Worm (Caenorhabditis elegans) whole organism, late embryonic: ENCODE data around the gene ZK54.3.
A peak's percentile ranks its signal among the peaks of the same experiment; 100 is the strongest.

ENCODE experiments used
- F13H6.1 ChIP-seq: sonication (generic microtip); optimal IDR thresholded peaks from 2 replicates; lab custom pipeline; 2016; ENCODE audit warnings: missing genetic modification characterization, missing compliant biosample characterization
- K02D7.2 ChIP-seq: sonication (generic microtip); optimal IDR thresholded peaks from 2 replicates; lab custom pipeline; 2017; ENCODE audit warnings: mild to moderate bottlenecking, missing genetic modification characterization, missing compliant biosample characterization
- T23F11.4 ChIP-seq: fragments of 200-800 bp; sonication (Bioruptor generic); optimal IDR thresholded peaks from 2 replicates; lab custom pipeline; 2018; ENCODE audit warnings: mild to moderate bottlenecking, missing genetic modification characterization, missing compliant biosample characterization
- Y22D7AL.16 ChIP-seq: sonication (generic microtip); optimal IDR thresholded peaks from 2 replicates; lab custom pipeline; 2016; ENCODE audit warnings: missing genetic modification characterization, missing compliant biosample characterization
- ahr-1 ChIP-seq: sonication (generic microtip); optimal IDR thresholded peaks from 2 replicates; lab custom pipeline; 2016; ENCODE audit warnings: missing genetic modification characterization, missing compliant biosample characterization
- ceh-14 ChIP-seq: sonication (generic microtip); optimal IDR thresholded peaks from 2 replicates; lab custom pipeline; 2016; ENCODE audit warnings: missing genotype, missing genetic modification characterization, missing compliant biosample characterization
- ceh-2 ChIP-seq: sonication (generic microtip); optimal IDR thresholded peaks from 2 replicates; lab custom pipeline; 2016; ENCODE audit warnings: missing genotype, missing genetic modification characterization, missing compliant biosample characterization
- ceh-22 ChIP-seq: sonication (generic microtip); optimal IDR thresholded peaks from 2 replicates; lab custom pipeline; 2017; ENCODE audit warnings: missing biosample characterization, missing genetic modification characterization
- ceh-24 ChIP-seq: sonication (generic microtip); optimal IDR thresholded peaks from 2 replicates; lab custom pipeline; 2016; ENCODE audit warnings: mild to moderate bottlenecking, missing genetic modification characterization, missing compliant biosample characterization
- ceh-30 ChIP-seq: fragments of 150-350 bp; optimal IDR thresholded peaks from 2 replicates; lab custom pipeline; 2014; ENCODE audit warnings: missing biosample characterization, missing genetic modification characterization
- ceh-31 ChIP-seq: sonication (generic microtip); optimal IDR thresholded peaks from 2 replicates; lab custom pipeline; 2016; ENCODE audit warnings: missing genetic modification characterization, missing compliant biosample characterization
- ceh-34 ChIP-seq: sonication (generic microtip); optimal IDR thresholded peaks from 2 replicates; lab custom pipeline; 2016; ENCODE audit warnings: mild to moderate bottlenecking, missing genetic modification characterization, missing compliant biosample characterization
- ceh-6 ChIP-seq: fragments of 200-800 bp; sonication (Bioruptor generic); optimal IDR thresholded peaks from 2 replicates; lab custom pipeline; 2018; ENCODE audit warnings: mild to moderate bottlenecking, missing genetic modification characterization, missing compliant biosample characterization
- elt-2 ChIP-seq: sonication (generic microtip); optimal IDR thresholded peaks from 2 replicates; lab custom pipeline; 2016; ENCODE audit warnings: missing genetic modification reagents, missing genetic modification characterization, missing compliant biosample characterization
- ets-4 ChIP-seq: sonication (generic microtip); optimal IDR thresholded peaks from 2 replicates; lab custom pipeline; 2016; ENCODE audit warnings: missing genetic modification characterization, missing compliant biosample characterization
- eyg-1 ChIP-seq: sonication (generic microtip); optimal IDR thresholded peaks from 2 replicates; lab custom pipeline; 2016; ENCODE audit warnings: missing genotype, missing genetic modification characterization, missing compliant biosample characterization
- fax-1 ChIP-seq: sonication (generic microtip); optimal IDR thresholded peaks from 2 replicates; lab custom pipeline; 2016; ENCODE audit warnings: missing genotype, missing genetic modification characterization, missing compliant biosample characterization
- fkh-10 ChIP-seq: fragments of 150-350 bp; optimal IDR thresholded peaks from 2 replicates; lab custom pipeline; 2014; ENCODE audit warnings: missing biosample characterization, missing genetic modification reagents, missing genetic modification characterization
- fkh-6 ChIP-seq: sonication (generic microtip); optimal IDR thresholded peaks from 2 replicates; lab custom pipeline; 2016; ENCODE audit warnings: missing genetic modification characterization, missing compliant biosample characterization
- gmeb-2 ChIP-seq: sonication (generic microtip); optimal IDR thresholded peaks from 2 replicates; lab custom pipeline; 2016; ENCODE audit warnings: missing genetic modification characterization, inconsistent platforms, missing compliant biosample characterization
- hlh-15 ChIP-seq: sonication (generic microtip); optimal IDR thresholded peaks from 2 replicates; lab custom pipeline; 2016; ENCODE audit warnings: missing genetic modification characterization, missing compliant biosample characterization
- hlh-30 ChIP-seq: sonication (generic microtip); optimal IDR thresholded peaks from 2 replicates; lab custom pipeline; 2017; ENCODE audit warnings: antibody characterized with exemption, missing genetic modification characterization, missing compliant biosample characterization; ENCODE audit not compliant: insufficient read depth
- lin-11 ChIP-seq: fragments of 200-800 bp; sonication (Bioruptor generic); optimal IDR thresholded peaks from 2 replicates; lab custom pipeline; 2018; ENCODE audit warnings: mild to moderate bottlenecking, missing genetic modification characterization, missing compliant biosample characterization
- madf-2 ChIP-seq: sonication (generic microtip); optimal IDR thresholded peaks from 2 replicates; lab custom pipeline; 2017; ENCODE audit warnings: missing genetic modification characterization, missing compliant biosample characterization
- mec-3 ChIP-seq: sonication (generic microtip); optimal IDR thresholded peaks from 2 replicates; lab custom pipeline; 2016; ENCODE audit warnings: borderline replicate concordance, missing genetic modification characterization, missing compliant biosample characterization
- nhr-11 ChIP-seq: fragments of 150-350 bp; optimal IDR thresholded peaks from 2 replicates; lab custom pipeline; 2014; ENCODE audit warnings: missing biosample characterization, missing genetic modification characterization
- nhr-232 ChIP-seq: sonication (generic microtip); optimal IDR thresholded peaks from 2 replicates; lab custom pipeline; 2016; ENCODE audit warnings: missing genetic modification characterization, missing compliant biosample characterization
- npax-4 ChIP-seq: sonication (generic microtip); optimal IDR thresholded peaks from 2 replicates; lab custom pipeline; 2016; ENCODE audit warnings: missing genetic modification characterization, missing compliant biosample characterization
- pat-9 ChIP-seq: fragments of 200-800 bp; sonication (Bioruptor generic); optimal IDR thresholded peaks from 2 replicates; lab custom pipeline; 2018; ENCODE audit warnings: mild to moderate bottlenecking, missing genetic modification characterization, moderate library complexity, missing compliant biosample characterization
- pax-1 ChIP-seq: fragments of 150-350 bp; optimal IDR thresholded peaks from 2 replicates; lab custom pipeline; 2014; ENCODE audit warnings: missing biosample characterization, missing genetic modification characterization
- pha-2 ChIP-seq: sonication (generic microtip); optimal IDR thresholded peaks from 2 replicates; lab custom pipeline; 2017; ENCODE audit warnings: mild to moderate bottlenecking, missing genetic modification characterization, missing compliant biosample characterization
- pha-4 ChIP-seq: fragments of 150-350 bp; optimal IDR thresholded peaks from 2 replicates; lab custom pipeline; 2018; ENCODE audit warnings: missing biosample characterization, missing genetic modification reagents, missing genetic modification characterization
- pqm-1 ChIP-seq: sonication (generic microtip); optimal IDR thresholded peaks from 2 replicates; lab custom pipeline; 2016; ENCODE audit warnings: missing genetic modification characterization, missing compliant biosample characterization
- pros-1 ChIP-seq: fragments of 150-350 bp; optimal IDR thresholded peaks from 2 replicates; lab custom pipeline; 2014; ENCODE audit warnings: missing biosample characterization, missing genetic modification reagents, missing genetic modification characterization
- rnt-1 ChIP-seq: sonication (generic microtip); optimal IDR thresholded peaks from 2 replicates; lab custom pipeline; 2016; ENCODE audit warnings: missing genetic modification characterization, missing compliant biosample characterization
- sdc-2 ChIP-seq: sonication (generic microtip); optimal IDR thresholded peaks from 2 replicates; lab custom pipeline; 2016; ENCODE audit warnings: missing genotype, missing genetic modification characterization, missing compliant biosample characterization
- sox-2 ChIP-seq: fragments of 200-800 bp; sonication (Bioruptor generic); IDR thresholded peaks from 2 replicates; pipeline ENCODE4 v1.3.6; 2022; ENCODE audit warnings: missing genetic modification reagents, missing genetic modification characterization, missing compliant biosample characterization
- syd-9 ChIP-seq: sonication (generic microtip); optimal IDR thresholded peaks from 2 replicates; lab custom pipeline; 2016; ENCODE audit warnings: mild to moderate bottlenecking, missing genetic modification characterization, moderate library complexity, missing compliant biosample characterization
- ttx-3 ChIP-seq: sonication (generic microtip); optimal IDR thresholded peaks from 2 replicates; lab custom pipeline; 2016; ENCODE audit warnings: missing genetic modification reagents, missing genetic modification characterization, missing compliant biosample characterization
- unc-42 ChIP-seq: sonication (generic microtip); optimal IDR thresholded peaks from 2 replicates; lab custom pipeline; 2016; ENCODE audit warnings: missing genotype, missing genetic modification characterization, missing compliant biosample characterization
- unc-55 ChIP-seq: sonication (generic microtip); optimal IDR thresholded peaks from 2 replicates; lab custom pipeline; 2017; ENCODE audit warnings: missing biosample characterization, missing genetic modification reagents, missing genetic modification characterization
- unc-86 ChIP-seq: sonication (generic microtip); optimal IDR thresholded peaks from 2 replicates; lab custom pipeline; 2016; ENCODE audit warnings: missing genetic modification characterization, missing compliant biosample characterization

ZK54.3 gene

DNA sequence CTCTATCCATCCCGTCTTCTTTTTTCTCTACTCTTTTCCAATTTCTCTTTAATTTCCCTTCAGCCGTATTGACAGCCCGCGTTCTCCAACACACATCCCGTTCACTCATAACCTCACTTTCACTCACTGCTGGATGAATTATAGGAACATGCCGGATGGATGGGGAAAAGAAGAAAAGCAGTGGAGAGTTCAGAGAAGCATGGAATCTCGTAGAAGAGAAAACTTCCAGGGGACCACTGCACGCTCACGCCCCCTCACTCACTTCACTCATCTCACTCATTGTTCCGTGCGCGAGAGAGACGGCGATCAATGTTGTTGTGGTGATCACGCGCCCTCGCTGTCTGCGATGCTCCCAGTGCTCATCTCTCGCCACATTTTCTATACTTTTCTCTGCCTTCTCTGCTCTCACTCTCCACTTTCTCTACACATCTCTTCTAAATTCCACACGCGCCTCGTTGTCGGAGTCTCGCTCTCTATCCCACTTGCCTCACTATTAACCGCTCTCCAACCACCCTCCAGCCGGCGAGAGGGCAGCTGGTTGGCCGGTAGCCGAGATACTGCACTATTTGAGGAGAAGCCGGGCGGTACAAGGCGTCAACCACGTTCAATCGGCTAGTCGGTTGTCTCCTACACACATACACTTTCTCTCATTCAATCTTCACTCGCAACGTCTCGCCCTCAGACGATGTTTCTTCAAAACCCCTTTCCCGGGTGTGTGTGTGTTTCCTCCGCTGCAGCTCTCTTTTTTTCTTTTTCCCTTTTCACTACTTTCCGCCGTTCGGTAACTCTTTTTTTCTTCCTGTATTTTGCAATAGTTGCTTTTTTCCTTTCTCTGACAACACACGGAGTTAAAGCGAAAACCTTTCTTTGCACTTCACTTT is 13.1 kb upstream of the ZK54.3 start (continued):
- peak; percentile 85 for TF ChIP-seq ceh-14
- peak; percentile 69 for TF ChIP-seq sox-2
- TF ChIP-seq pha-2 (tag; lab: Kevin White, UChicago) = peak; percentile 23
- TF ChIP-seq pros-1 (tag; lab: Kevin White, UChicago) = peak; percentile 58
- TF ChIP-seq ceh-30 = no peak
- no peak for TF ChIP-seq pha-4 (tag; lab: Kevin White, UChicago)
- no peak for TF ChIP-seq ahr-1
- TF ChIP-seq hlh-30 (tag; lab: Kevin White, UChicago) = peak; percentile 94
- peak; percentile 79 for TF ChIP-seq F13H6.1
- no peak for TF ChIP-seq nhr-232
- TF ChIP-seq ceh-6 (GFP tag; lab: Kevin White, UChicago) = no peak
- TF ChIP-seq unc-42 (tag; lab: Kevin White, UChicago) = peak; percentile 64
- TF ChIP-seq ceh-31 (tag; lab: Kevin White, UChicago) = peak; percentile 89
- TF ChIP-seq unc-55 (GFP tag; lab: Kevin White, UChicago) = peak; percentile 89
- TF ChIP-seq unc-86 (tag; lab: Kevin White, UChicago) = no peak
- TF ChIP-seq fax-1 (tag; lab: Kevin White, UChicago) = peak; percentile 53
- TF ChIP-seq ttx-3 = no peak
- TF ChIP-seq elt-2 = no peak
- no peak for TF ChIP-seq mec-3
- TF ChIP-seq gmeb-2 = no peak
- TF ChIP-seq npax-4 (tag; lab: Kevin White, UChicago) = no peak
- TF ChIP-seq syd-9 (tag; lab: Kevin White, UChicago) = peak; percentile 60
- peak; percentile 91 for TF ChIP-seq ceh-34 (tag; lab: Kevin White, UChicago)
- peak; percentile 92 for TF ChIP-seq rnt-1 (tag; lab: Kevin White, UChicago)
- no peak for TF ChIP-seq T23F11.4 (GFP tag; lab: Kevin White, UChicago)
- TF ChIP-seq pqm-1 (tag; lab: Kevin White, UChicago) = no peak
- no peak for TF ChIP-seq Y22D7AL.16 (tag; lab: Kevin White, UChicago)
- TF ChIP-seq K02D7.2 (tag; lab: Kevin White, UChicago) = no peak
- TF ChIP-seq ets-4 (tag; lab: Kevin White, UChicago) = peak; percentile 42
- TF ChIP-seq nhr-11 (tag; lab: Kevin White, UChicago) = no peak
- TF ChIP-seq ceh-2 = peak; percentile 48
- TF ChIP-seq ceh-22 (tag; lab: Kevin White, UChicago) = peak; percentile 76
- no peak for TF ChIP-seq lin-11 (tag; lab: Kevin White, UChicago)

DNA sequence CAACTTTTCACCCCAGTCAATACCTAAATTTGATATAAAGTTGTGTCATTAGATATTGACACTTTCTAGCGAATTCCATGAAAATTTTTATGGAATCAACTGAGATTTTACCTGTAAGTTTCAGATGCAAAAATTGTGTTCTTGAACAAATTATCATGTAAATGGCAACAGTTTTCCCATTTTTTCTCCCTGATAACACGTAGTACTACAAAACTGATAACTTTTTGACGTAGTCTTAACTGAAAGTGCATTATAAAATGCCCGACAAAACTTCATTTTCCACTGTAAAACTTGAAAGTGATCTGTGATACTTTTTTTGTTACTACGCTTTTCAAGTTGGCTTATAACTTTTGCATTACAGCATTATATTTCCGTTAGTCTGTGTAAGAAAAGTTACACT is 11.9 kb upstream of the ZK54.3 start:
- TF ChIP-seq nhr-11 (tag; lab: Kevin White, UChicago) = no peak
- TF ChIP-seq elt-2 = peak; percentile 18
- TF ChIP-seq, all 69 proteins: peak for 1

DNA sequence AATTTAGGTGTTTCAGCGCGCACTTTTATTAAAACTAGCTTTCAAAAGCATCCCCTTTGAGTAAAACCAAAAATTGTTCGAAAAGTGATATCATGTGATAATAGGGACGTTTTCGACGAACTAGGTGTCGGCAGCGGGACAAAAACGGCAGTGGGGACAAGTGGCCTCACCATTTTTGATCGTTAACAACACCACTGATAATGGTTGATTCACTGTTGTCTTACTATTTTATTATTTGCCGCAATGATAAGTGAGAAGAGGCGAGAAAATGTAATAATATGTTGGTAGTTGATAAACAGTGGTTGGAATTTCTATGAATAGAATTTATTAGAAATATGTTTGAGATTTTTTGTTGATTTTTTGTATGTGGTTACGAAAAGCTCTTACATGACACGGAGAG is 9.2 kb upstream of the ZK54.3 start:
- TF ChIP-seq elt-2 (peak; percentile 72), ahr-1 (no peak)

DNA sequence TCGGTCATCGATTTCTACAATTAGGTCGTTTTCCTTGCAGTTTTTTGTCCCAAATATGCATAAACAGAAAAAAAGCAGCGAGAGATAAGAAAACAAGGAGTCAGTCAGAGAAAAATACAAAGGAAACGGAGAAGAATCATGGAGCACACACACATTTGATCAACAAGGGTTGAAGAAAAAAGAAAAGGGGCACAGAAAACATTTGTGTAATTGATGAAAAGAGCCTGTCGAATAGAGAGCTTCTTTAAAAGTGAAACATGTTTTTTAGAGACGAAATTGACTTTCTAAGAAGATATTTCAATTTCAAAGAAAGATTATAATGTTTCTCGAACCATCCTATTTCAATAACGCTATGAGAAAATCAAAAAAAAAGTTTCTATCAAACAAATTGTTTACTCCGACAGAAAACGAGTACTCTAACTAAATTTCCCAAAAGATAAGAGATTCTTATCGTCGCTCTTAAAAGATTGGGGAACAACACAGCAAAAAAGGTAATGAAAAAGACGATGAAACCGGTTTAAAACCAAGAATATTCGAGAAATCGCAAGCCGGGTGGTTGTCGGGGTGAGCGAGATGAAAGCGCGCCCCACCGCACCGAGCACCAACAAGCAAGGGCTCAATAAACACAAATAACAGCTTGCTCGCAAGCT is 7.8 kb upstream of the ZK54.3 start, which contains the start of gene tps-1:
TSS of gene tps-1 (minus strand) at position 14 of the 650 bp plus-strand sequence.
- peak; percentile 3 for TF ChIP-seq elt-2
- no peak for TF ChIP-seq gmeb-2

DNA sequence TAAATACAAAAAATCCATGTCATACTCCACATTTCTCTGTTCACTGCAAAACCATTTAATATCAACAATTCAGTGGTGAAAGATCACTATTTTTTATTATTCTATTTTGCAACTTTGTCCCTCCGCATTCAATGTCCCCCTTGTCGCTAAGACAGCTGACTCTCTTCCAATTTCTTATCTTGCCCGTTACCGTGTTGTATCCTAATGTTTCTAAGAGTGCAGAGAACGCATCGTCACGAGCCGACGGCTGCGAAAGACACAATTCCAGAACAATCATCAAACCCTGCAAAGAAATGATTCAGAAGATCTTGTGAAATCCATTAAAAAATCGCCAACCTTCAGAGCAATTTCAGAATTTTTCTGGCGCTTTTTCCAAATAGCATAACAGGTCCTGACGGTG is 6.1 kb upstream of the ZK54.3 start:
- TF ChIP-seq fkh-10 (GFP tag; lab: Kevin White, UChicago) (no peak), ceh-30 (no peak), ceh-34 (tag; lab: Kevin White, UChicago) (no peak), fkh-6 (tag; lab: Kevin White, UChicago) (no peak), pat-9 (no peak), eyg-1 (no peak), madf-2 (tag; lab: Kevin White, UChicago) (no peak), ets-4 (tag; lab: Kevin White, UChicago) (no peak), sdc-2 (no peak), ahr-1 (no peak), K02D7.2 (tag; lab: Kevin White, UChicago) (no peak), npax-4 (tag; lab: Kevin White, UChicago) (no peak), hlh-15 (tag; lab: Kevin White, UChicago) (no peak), pax-1 (tag; lab: Kevin White, UChicago) (no peak), ttx-3 (no peak), ceh-31 (tag; lab: Kevin White, UChicago) (no peak), elt-2 (no peak), ceh-24 (tag; lab: Kevin White, UChicago) (no peak)
